Fruit fly (Drosophila melanogaster): ENCODE results near the gene CG4822.

The CG4822 gene

DNA sequence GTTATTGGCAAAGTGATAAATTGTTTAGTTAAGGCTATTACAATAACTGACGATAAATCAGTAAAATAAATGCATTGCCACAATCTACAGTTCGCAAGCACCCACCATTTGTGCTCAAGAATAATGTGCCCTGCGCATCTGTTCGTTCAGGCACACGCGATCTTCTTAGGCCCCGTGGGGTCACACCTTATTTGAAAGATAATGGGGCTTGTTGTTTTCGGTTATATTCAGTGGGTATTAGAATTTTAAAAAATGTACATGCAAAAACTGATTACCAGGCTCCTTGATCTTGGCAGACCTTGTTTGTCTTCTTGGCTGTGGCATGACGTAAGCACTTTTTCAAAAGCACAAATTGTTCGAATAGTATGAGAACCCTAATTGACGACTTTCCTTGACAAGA, 14.5 kb downstream of the CG4822 start:
- no peak for TF ChIP-seq Sp1 (GFP tag; optimal IDR thresholded peaks at IDR 0.05)
- no peak for TF ChIP-seq dmrt93B (GFP tag; optimal IDR thresholded peaks at IDR 0.05)
- TF ChIP-seq jim (GFP tag; optimal IDR thresholded peaks at IDR 0.05), result no peak
- no peak for TF ChIP-seq h (GFP tag; optimal IDR thresholded peaks at IDR 0.05)

DNA sequence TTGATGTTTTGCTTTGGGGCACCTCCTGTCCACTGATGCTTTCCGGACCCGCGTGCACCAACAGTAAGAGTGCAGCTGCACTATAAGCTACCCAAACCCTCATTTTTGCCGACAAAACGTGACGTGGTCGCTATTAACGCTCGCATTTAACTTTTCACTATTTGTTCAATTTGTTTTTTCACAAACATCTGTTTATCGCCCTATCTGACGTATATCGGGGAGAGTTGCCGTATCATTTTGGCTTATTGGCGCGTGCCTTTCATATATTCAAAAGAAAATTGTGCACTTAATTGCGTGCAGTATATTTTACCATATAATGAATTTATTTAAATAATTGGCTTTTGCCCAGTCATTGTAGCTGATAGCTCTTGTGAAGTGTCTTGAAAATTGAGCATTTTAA, 15.0 kb downstream of the CG4822 start, which contains the start of the genes Nhe1 and Sam-S:
Gene Nhe1, minus strand, starts transcription at position 193 of the 400 bp plus-strand sequence.
Gene Sam-S, plus strand, starts transcription at position 364 of the 400 bp plus-strand sequence.
- TF ChIP-seq woc (GFP tag; optimal IDR thresholded peaks at IDR 0.05) (no peak), usp (GFP tag; optimal IDR thresholded peaks at IDR 0.05) (no peak), Dif (GFP tag; optimal IDR thresholded peaks at IDR 0.05; ENCODE audit: partially characterized antibody) (no peak), OdsH (GFP tag; optimal IDR thresholded peaks at IDR 0.05) (no peak), Dfd (GFP tag; optimal IDR thresholded peaks at IDR 0.05) (no peak), Myc (optimal IDR thresholded peaks at IDR 0.05) (no peak), CG9705 (GFP tag; optimal IDR thresholded peaks at IDR 0.05) (no peak), Hr83 (GFP tag; optimal IDR thresholded peaks at IDR 0.05; ENCODE audit: poor library complexity, severe bottlenecking) (no peak), pan (optimal IDR thresholded peaks at IDR 0.05) (no peak), Vsx2 (GFP tag; optimal IDR thresholded peaks at IDR 0.05; ENCODE audit: partially characterized antibody) (no peak)

DNA sequence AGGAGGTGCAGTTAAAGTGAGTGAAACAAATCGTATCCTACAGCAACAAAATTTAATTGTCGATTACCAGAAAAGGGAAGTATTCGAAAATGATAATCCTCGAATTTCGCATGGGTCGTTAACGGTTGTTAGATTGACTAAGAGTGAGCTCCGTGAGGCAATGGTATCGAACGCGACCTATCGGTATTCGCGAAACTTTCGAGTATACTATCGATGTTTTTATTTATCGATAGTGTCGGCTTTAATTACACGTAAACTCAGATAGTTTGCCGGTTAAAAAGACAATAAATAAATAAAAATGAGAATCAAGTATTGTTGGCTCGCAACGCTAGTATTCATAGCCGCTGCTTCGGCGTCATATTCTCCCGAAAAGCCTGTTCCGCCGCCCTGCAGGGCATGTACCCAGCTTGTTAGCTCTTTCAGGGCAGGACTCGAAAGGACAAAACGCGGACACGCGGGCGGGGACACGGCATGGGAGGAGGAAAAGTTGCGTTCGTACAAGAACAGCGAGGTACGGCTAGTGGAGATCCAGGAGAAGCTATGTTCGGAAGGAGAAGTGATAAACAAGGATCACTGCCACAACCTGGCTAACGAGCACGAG, 19.3 kb downstream of the CG4822 start, which contains the start of gene Creld:
Gene Creld, plus strand, starts transcription at position 220 of the 601 bp plus-strand sequence.
- peak; percentile 23 for TF ChIP-seq sage (GFP tag; optimal IDR thresholded peaks at IDR 0.05)
- no peak for TF ChIP-seq foxo (GFP tag; optimal IDR thresholded peaks at IDR 0.05)
- TF ChIP-seq Hnf4 (GFP tag; optimal IDR thresholded peaks at IDR 0.05), result peak; percentile 67
- peak; percentile 49 for TF ChIP-seq Myc (optimal IDR thresholded peaks at IDR 0.05)
- peak; percentile 72 for TF ChIP-seq Hr83 (GFP tag; optimal IDR thresholded peaks at IDR 0.05; ENCODE audit: poor library complexity, severe bottlenecking)

DNA sequence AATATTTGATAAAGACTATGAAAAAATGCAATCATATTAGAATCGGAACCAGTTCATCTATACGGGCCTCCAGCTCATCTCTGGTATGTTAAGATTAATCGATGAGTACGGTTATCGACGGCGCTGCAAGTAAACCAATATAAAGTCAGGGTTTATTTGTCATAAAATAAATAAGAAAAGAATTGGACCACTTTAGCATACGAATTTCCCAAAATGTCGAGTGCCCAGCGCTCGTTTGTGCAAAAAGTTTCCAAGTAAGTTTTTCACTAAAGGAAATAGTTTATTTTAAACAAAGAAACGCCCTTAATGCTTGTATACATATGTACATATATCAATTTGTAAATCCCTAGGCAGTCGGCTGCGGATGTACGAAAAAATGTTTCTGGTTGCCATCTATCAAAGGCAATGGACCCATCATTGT, 26.9 kb downstream of the CG4822 start, which contains the start of gene Zir:
Gene Zir, plus strand, starts transcription at position 101 of the 421 bp plus-strand sequence.
- peak; percentile 13 for TF ChIP-seq brk (GFP tag; optimal IDR thresholded peaks at IDR 0.05)
- TF ChIP-seq Rel (GFP tag; optimal IDR thresholded peaks at IDR 0.05), result no peak
- TF ChIP-seq Rel (tag; optimal IDR thresholded peaks at IDR 0.05), result peak; percentile 73
- TF ChIP-seq Dfd (GFP tag; optimal IDR thresholded peaks at IDR 0.05), result no peak
- peak; percentile 21 for TF ChIP-seq Hr83 (GFP tag; optimal IDR thresholded peaks at IDR 0.05; ENCODE audit: poor library complexity, severe bottlenecking)
- peak; percentile 73 for TF ChIP-seq woc (GFP tag; optimal IDR thresholded peaks at IDR 0.05)
- peak; percentile 26 for TF ChIP-seq CG32264 (GFP tag; optimal IDR thresholded peaks at IDR 0.05)
- no peak for TF ChIP-seq fru (GFP tag; optimal IDR thresholded peaks at IDR 0.05)

DNA sequence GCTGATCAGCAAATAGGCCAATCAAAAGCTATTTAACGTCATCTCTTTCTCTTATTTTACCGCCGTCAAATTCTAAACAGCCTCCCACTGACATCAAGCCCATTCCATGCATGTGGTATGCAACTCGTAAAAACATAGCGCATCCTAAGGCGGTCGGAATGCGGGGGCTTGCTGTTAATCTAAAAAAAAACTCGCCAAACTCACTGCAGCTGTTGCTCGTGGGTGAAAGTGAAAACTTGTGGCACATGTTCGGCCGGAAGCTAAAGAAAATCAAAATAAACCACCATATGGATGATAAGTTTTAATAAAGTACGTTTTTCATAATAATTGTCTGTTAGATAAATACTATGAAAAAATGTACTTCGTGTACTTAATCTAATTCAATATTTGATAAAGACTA, 27.5 kb downstream of the CG4822 start:
- TF ChIP-seq brk (GFP tag; optimal IDR thresholded peaks at IDR 0.05) (no peak), h (GFP tag; optimal IDR thresholded peaks at IDR 0.05) (no peak), foxo (GFP tag; optimal IDR thresholded peaks at IDR 0.05) (no peak), tai (GFP tag; optimal IDR thresholded peaks at IDR 0.05) (no peak), HLH106 (tag; optimal IDR thresholded peaks at IDR 0.05) (no peak), CG32264 (GFP tag; optimal IDR thresholded peaks at IDR 0.05) (no peak)

DNA sequence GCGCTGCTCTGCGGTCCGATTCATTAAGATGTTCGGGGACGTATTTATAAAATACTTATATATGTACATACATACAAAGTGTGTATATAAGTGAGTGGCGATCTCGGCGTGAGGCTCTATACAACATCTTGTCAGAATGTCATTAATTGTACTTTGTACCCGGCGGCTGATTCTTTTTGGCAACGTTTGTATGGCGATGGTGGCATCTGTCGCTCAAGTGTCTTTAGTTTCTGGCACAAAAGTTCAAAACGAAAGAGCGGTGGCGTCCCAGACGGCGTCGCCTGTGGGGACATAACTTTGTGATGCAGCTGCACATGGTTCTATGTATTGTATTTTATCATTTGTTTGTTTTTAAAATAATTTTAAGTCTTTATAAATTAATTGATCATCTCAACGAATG, 28.6 kb downstream of the CG4822 start:
- TF ChIP-seq sv (GFP tag; optimal IDR thresholded peaks at IDR 0.05), result no peak
- peak; percentile 20 for TF ChIP-seq Rel (GFP tag; optimal IDR thresholded peaks at IDR 0.05)
- no peak for TF ChIP-seq Rel (tag; optimal IDR thresholded peaks at IDR 0.05)

DNA sequence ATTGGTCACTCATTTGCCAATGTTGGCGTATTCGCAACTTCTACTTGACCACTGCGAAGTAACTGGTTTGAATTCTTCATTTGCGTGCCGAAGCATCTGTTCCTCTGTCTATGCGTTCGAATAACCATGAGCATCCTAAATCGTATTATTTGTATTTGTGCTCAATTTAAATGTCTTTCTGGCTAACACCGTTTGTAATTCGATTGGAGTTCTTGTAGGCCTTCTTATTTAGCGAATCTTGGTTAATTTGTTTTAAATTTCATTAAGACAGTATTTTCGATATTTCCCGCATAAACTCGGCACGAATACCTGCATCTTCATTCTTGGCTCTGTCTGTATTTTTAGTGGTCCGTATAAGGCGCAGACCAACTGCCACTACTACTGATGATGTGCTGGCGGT, 29.7 kb downstream of the CG4822 start:
- peak; percentile 71 for TF ChIP-seq brk (GFP tag; optimal IDR thresholded peaks at IDR 0.05)
- TF ChIP-seq lola (GFP tag; optimal IDR thresholded peaks at IDR 0.05), result no peak
- peak; percentile 85 for TF ChIP-seq br (GFP tag; optimal IDR thresholded peaks at IDR 0.05)
- no peak for TF ChIP-seq GATAd (GFP tag; optimal IDR thresholded peaks at IDR 0.05)
- peak; percentile 73 for TF ChIP-seq Hnf4 (GFP tag; optimal IDR thresholded peaks at IDR 0.05)
- TF ChIP-seq h (GFP tag; optimal IDR thresholded peaks at IDR 0.05), result no peak
- no peak for TF ChIP-seq Myc (optimal IDR thresholded peaks at IDR 0.05)
- peak; percentile 64 for TF ChIP-seq psq (GFP tag; optimal IDR thresholded peaks at IDR 0.05)
- TF ChIP-seq CrebA (GFP tag; optimal IDR thresholded peaks at IDR 0.05; ENCODE audit: borderline replicate concordance), result no peak
- no peak for TF ChIP-seq Mio (GFP tag; optimal IDR thresholded peaks at IDR 0.05)
- peak; percentile 79 for TF ChIP-seq OdsH (GFP tag; optimal IDR thresholded peaks at IDR 0.05)
- TF ChIP-seq sage (GFP tag; optimal IDR thresholded peaks at IDR 0.05), result peak; percentile 59
- TF ChIP-seq pan (optimal IDR thresholded peaks at IDR 0.05), result no peak
- TF ChIP-seq tai (GFP tag; optimal IDR thresholded peaks at IDR 0.05), result peak; percentile 17
- no peak for TF ChIP-seq sv (GFP tag; optimal IDR thresholded peaks at IDR 0.05)
- no peak for TF ChIP-seq Dfd (GFP tag; optimal IDR thresholded peaks at IDR 0.05)
- peak; percentile 68 for TF ChIP-seq Rel (GFP tag; optimal IDR thresholded peaks at IDR 0.05)
- peak; percentile 69 for TF ChIP-seq Rel (tag; optimal IDR thresholded peaks at IDR 0.05)
- peak; percentile 87 for TF ChIP-seq fru (GFP tag; optimal IDR thresholded peaks at IDR 0.05)
- TF ChIP-seq N (GFP tag; optimal IDR thresholded peaks at IDR 0.05), result no peak
- peak; percentile 79 for TF ChIP-seq ey (GFP tag; optimal IDR thresholded peaks at IDR 0.05)
- no peak for TF ChIP-seq Jra (GFP tag; optimal IDR thresholded peaks at IDR 0.05)
- TF ChIP-seq Abd-B (GFP tag; optimal IDR thresholded peaks at IDR 0.05), result no peak
- TF ChIP-seq Hr83 (GFP tag; optimal IDR thresholded peaks at IDR 0.05; ENCODE audit: poor library complexity, severe bottlenecking), result no peak
- peak; percentile 75 for TF ChIP-seq woc (GFP tag; optimal IDR thresholded peaks at IDR 0.05)
- no peak for TF ChIP-seq dmrt93B (GFP tag; optimal IDR thresholded peaks at IDR 0.05)

All from whole organism, wandering third instar larva.